Fruit fly (Drosophila melanogaster): ENCODE results near the gene CG34150.

Gene CG34150

DNA sequence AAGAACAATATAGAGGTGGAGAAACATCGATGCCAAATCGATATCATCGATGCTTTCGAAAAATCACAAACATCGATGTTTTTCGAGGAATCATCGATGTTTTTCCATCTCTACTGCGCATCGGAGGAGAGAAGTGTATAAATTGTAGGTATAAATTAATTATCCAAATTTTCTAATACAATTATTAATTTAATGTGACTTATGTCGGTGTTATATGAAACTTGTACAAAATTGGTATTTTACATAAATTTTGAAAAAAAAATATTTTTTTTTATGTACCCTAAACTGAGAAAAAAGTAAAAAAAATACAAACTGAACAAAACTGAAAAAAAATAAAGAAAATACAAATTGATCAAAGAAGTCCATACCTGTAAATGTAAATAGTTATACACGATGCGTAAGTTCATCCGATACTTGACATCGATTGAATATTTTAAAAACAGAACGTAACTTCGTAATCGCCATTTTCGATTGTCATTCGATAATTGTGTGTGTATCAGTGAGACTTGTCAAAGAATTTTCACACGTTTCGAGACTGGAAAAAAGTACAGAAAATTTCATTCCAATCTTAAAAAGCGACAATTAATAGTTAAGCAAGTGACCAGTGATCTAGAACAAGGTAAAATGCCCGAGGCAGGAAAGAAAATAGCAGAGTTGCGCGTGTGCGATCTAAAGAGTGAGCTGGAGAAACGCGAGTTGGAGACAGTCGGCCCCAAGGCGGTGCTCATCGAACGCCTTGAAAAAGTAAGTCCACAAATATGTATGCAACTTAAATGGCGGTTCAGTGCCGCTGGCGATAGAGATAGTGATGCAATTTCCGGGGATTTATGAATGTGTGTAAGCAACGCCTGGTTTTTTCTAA, 3.2 kb downstream of the CG34150 start, which contains the start of the genes CG5808 and Saf-B (continued):
- peak; percentile 79 for TF ChIP-seq CG2116 (GFP tag; optimal IDR thresholded peaks at IDR 0.05)
- TF ChIP-seq cad (GFP tag; optimal IDR thresholded peaks at IDR 0.05), result no peak
- TF ChIP-seq CG2199 (GFP tag; IDR thresholded peaks at IDR 0.05), result no peak
- no peak for TF ChIP-seq dan (GFP tag; IDR thresholded peaks at IDR 0.05)
- no peak for TF ChIP-seq Trl (optimal IDR thresholded peaks at IDR 0.05)
- TF ChIP-seq Trl (GFP tag; optimal IDR thresholded peaks at IDR 0.05), result no peak
- TF ChIP-seq Ets97D (GFP tag; optimal IDR thresholded peaks at IDR 0.05), result peak; percentile 26
- TF ChIP-seq Sox102F (GFP tag; optimal IDR thresholded peaks at IDR 0.05), result no peak
- peak; percentile 33 for TF ChIP-seq az2 (GFP tag; optimal IDR thresholded peaks at IDR 0.05)
- peak; percentile 49 for TF ChIP-seq nerfin-1 (tag; optimal IDR thresholded peaks at IDR 0.05)
- no peak for TF ChIP-seq ATbp (GFP tag; optimal IDR thresholded peaks at IDR 0.05)
- TF ChIP-seq C15 (GFP tag; IDR thresholded peaks at IDR 0.05), result no peak
- TF ChIP-seq CG1832 (GFP tag; optimal IDR thresholded peaks at IDR 0.05), result no peak
- peak; percentile 58 for TF ChIP-seq CG4424 (GFP tag; optimal IDR thresholded peaks at IDR 0.05)
- TF ChIP-seq CG12071 (GFP tag; optimal IDR thresholded peaks at IDR 0.05), result no peak
- no peak for TF ChIP-seq Mes4 (GFP tag; optimal IDR thresholded peaks at IDR 0.05)
- TF ChIP-seq unpg (GFP tag; optimal IDR thresholded peaks at IDR 0.05), result no peak
- TF ChIP-seq CG3163 (GFP tag; optimal IDR thresholded peaks at IDR 0.05), result no peak
- TF ChIP-seq CG2129 (GFP tag; IDR thresholded peaks at IDR 0.05; ENCODE audit: partially characterized antibody), result peak; percentile 60
- no peak for TF ChIP-seq chn (GFP tag; optimal IDR thresholded peaks at IDR 0.05)
- no peak for TF ChIP-seq gt (GFP tag; IDR thresholded peaks at IDR 0.05)
- peak in 1 of 2 experiments; percentile 37 for TF ChIP-seq crp (GFP tag; optimal IDR thresholded peaks at IDR 0.05)
- TF ChIP-seq Scr (GFP tag; IDR thresholded peaks at IDR 0.05; ENCODE audit: partially characterized antibody), result peak; percentile 86
- no peak for TF ChIP-seq Stat92E (GFP tag; optimal IDR thresholded peaks at IDR 0.05)
- TF ChIP-seq Ada2b (GFP tag; IDR thresholded peaks at IDR 0.05), result no peak
- no peak for TF ChIP-seq ERR (GFP tag; optimal IDR thresholded peaks at IDR 0.05)
- no peak for TF ChIP-seq CG14965 (GFP tag; optimal IDR thresholded peaks at IDR 0.05; ENCODE audit: borderline replicate concordance)

DNA sequence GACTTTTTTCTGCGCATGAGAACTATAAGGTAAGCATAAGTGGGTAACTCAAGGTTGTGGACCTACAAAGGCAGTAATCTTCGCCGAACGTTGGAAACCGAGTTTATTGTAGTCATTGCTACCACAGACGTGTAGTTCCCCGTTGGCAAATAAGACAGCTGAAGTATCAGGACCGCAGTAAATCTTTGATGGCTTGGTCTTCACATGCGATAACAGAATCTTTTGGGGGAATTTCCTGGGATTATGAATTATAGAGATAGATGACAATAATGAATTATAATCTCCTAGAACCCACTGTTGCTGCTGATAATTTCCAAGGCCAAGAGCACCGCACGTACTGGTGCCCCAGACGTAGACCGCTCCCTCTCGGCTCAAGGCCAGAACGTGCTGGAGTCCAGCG, 9.0 kb downstream of the CG34150 start:
- TF ChIP-seq CG6254 (GFP tag; optimal IDR thresholded peaks at IDR 0.05) (no peak), Lpt (GFP tag; optimal IDR thresholded peaks at IDR 0.05) (no peak), Hr39 (optimal IDR thresholded peaks at IDR 0.05) (no peak), inv (GFP tag; IDR thresholded peaks at IDR 0.05; ENCODE audit: partially characterized antibody) (no peak), CG12391 (tag; optimal IDR thresholded peaks at IDR 0.05) (no peak), insv (GFP tag; optimal IDR thresholded peaks at IDR 0.05) (no peak), CG4360 (GFP tag; IDR thresholded peaks at IDR 0.05) (no peak), ham (GFP tag; IDR thresholded peaks at IDR 0.05) (no peak)

DNA sequence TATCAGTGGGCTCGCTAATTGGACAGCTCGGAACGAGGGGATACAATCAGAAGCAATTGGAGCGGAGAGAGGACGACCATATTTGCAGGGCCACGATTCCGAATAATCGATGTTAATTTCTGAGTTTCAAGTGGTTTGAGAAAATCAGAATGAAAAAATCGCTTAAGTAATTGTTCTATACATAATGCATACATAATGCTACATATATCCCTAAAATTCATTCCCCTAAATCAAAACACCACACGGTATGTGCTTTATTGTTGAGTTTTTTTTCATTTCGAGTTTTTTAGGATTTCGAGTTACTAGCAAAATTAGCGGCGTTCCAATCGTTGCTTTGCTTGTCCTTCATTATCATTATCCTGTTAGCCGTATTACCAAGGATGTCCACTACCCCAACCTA, 11.5 kb downstream of the CG34150 start, which contains the start of gene niki:
Gene niki, minus strand, starts transcription at position 101 of the 400 bp plus-strand sequence.
- TF ChIP-seq bigmax (GFP tag; optimal IDR thresholded peaks at IDR 0.05) (no peak), Aef1 (GFP tag; IDR thresholded peaks at IDR 0.05) (no peak), emc (GFP tag; optimal IDR thresholded peaks at IDR 0.05) (no peak), repo (GFP tag; optimal IDR thresholded peaks at IDR 0.05) (no peak), slp2 (GFP tag; optimal IDR thresholded peaks at IDR 0.05) (no peak), CG3847 (GFP tag; IDR thresholded peaks at IDR 0.05) (no peak), CG17568 (GFP tag; optimal IDR thresholded peaks at IDR 0.05) (no peak), CG10431 (GFP tag; optimal IDR thresholded peaks at IDR 0.05) (no peak), ci (GFP tag; IDR thresholded peaks at IDR 0.05) (no peak), CG30020 (tag; optimal IDR thresholded peaks at IDR 0.05) (no peak), sr (GFP tag; IDR thresholded peaks at IDR 0.05) (no peak)

Measured in whole organism, embryonic.